Fruit fly (Drosophila melanogaster): ENCODE measurements around the gene GAA1.

Gene GAA1

DNA sequence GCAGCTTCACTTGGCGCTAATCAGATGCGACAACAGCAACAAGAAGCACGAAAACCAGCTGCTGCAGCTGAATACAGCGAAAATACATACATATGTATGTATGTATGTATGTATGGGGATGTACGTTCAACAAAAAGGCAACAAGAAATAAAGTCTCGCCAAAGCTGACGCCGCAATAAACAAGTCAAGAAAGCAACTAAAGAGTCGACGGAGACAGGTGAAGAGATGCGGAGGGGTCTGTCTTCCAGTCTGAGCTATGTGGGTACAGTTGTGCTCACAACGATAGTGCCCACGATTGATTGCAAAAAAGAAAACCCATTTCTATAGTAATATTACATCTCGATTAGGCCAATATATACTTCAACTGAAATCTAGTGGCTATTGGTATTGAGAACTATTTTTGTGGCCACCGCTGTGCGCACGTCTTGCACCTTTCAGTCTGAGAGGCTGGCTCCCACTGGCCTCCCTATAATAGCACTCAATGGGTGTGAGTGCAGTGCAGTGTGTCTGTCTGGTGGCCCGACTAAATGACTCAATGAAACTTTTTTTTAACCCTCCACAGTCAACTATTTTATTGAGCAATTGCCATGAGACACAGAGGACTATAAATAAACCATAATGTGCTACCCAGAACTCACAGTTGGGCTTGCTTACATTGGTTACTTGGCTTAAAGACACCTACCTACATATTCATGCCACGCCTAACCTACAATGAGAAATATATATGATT, 22.8 kb upstream of the GAA1 start (continued):
- TF ChIP-seq CG16813 (GFP tag; IDR thresholded peaks at IDR 0.05; ENCODE audit: partially characterized antibody) (no peak), MBD-R2 (GFP tag; IDR thresholded peaks at IDR 0.05) (peak; percentile 71; the same call in 1 of the 2 replicates), CG18764 (GFP tag; optimal IDR thresholded peaks at IDR 0.05) (peak; percentile 82), hbn (GFP tag; IDR thresholded peaks at IDR 0.05; ENCODE audit: partially characterized antibody) (no peak), Atf-2 (GFP tag; optimal IDR thresholded peaks at IDR 0.05) (peak; percentile 85), CG13123 (GFP tag; optimal IDR thresholded peaks at IDR 0.05) (peak; percentile 83), BEAF-32 (GFP tag; optimal IDR thresholded peaks at IDR 0.05) (no peak), CTCF (GFP tag; optimal IDR thresholded peaks at IDR 0.05) (peak; percentile 60), tup (GFP tag; optimal IDR thresholded peaks at IDR 0.05) (peak; percentile 88), cas (GFP tag; IDR thresholded peaks at IDR 0.05) (peak; percentile 53; the same call in 1 of the 2 replicates), CG3163 (GFP tag; optimal IDR thresholded peaks at IDR 0.05) (peak; percentile 67), wdn (GFP tag; IDR thresholded peaks at IDR 0.05) (peak; percentile 82), Hey (tag; optimal IDR thresholded peaks at IDR 0.05) (peak; percentile 14), gsb-n (tag; optimal IDR thresholded peaks at IDR 0.05) (peak; percentile 87), mld (GFP tag; IDR thresholded peaks at IDR 0.05; ENCODE audit: partially characterized antibody) (no peak), B-H2 (GFP tag; optimal IDR thresholded peaks at IDR 0.05) (no peak), hb (GFP tag; IDR thresholded peaks at IDR 0.05; ENCODE audit: partially characterized antibody) (no peak), CG14667 (GFP tag; IDR thresholded peaks at IDR 0.05) (peak; percentile 85), CG12942 (GFP tag; optimal IDR thresholded peaks at IDR 0.05) (peak; percentile 82), Jarid2 (GFP tag; optimal IDR thresholded peaks at IDR 0.05) (peak; percentile 65), unpg (GFP tag; optimal IDR thresholded peaks at IDR 0.05) (peak; percentile 93), Nf-YB (GFP tag; optimal IDR thresholded peaks at IDR 0.05) (peak; percentile 57), CG18262 (tag; optimal IDR thresholded peaks at IDR 0.05) (peak; percentile 92), CG11247 (GFP tag; IDR thresholded peaks at IDR 0.05) (peak; percentile 84), CG17385 (GFP tag; optimal IDR thresholded peaks at IDR 0.05) (peak; percentile 88), CG9727 (GFP tag; optimal IDR thresholded peaks at IDR 0.05) (peak; percentile 78), CG42726 (GFP tag; IDR thresholded peaks at IDR 0.05; ENCODE audit: partially characterized antibody) (no peak), CG6791 (GFP tag; IDR thresholded peaks at IDR 0.05; ENCODE audit: partially characterized antibody) (no peak), seq (GFP tag; IDR thresholded peaks at IDR 0.05) (peak; percentile 87), Ssrp (tag; optimal IDR thresholded peaks at IDR 0.05) (peak; percentile 90), croc (GFP tag; conservative IDR thresholded peaks at IDR 0.05) (peak; percentile 90), ttk (GFP tag; IDR thresholded peaks at IDR 0.05) (peak; percentile 93), CG12744 (GFP tag; optimal IDR thresholded peaks at IDR 0.05) (peak; percentile 73), gce (GFP tag; IDR thresholded peaks at IDR 0.05) (peak; percentile 93), H2.0 (GFP tag; IDR thresholded peaks at IDR 0.05) (peak; percentile 89), pum (GFP tag; optimal IDR thresholded peaks at IDR 0.05) (peak; percentile 82), CG13296 (GFP tag; optimal IDR thresholded peaks at IDR 0.05) (peak; percentile 68), usp (GFP tag; optimal IDR thresholded peaks at IDR 0.05) (no peak), CG10565 (GFP tag; optimal IDR thresholded peaks at IDR 0.05) (peak; percentile 73), zen (tag; optimal IDR thresholded peaks at IDR 0.05) (peak; percentile 72), esg (GFP tag; conservative IDR thresholded peaks at IDR 0.05) (peak; percentile 91), fd3F (GFP tag; optimal IDR thresholded peaks at IDR 0.05) (peak; percentile 30), sr (GFP tag; IDR thresholded peaks at IDR 0.05) (peak; percentile 84), Dip2 (GFP tag; IDR thresholded peaks at IDR 0.05) (no peak; the same call in 1 of the 2 replicates), slp2 (GFP tag; optimal IDR thresholded peaks at IDR 0.05) (peak; percentile 91), CG8359 (GFP tag; optimal IDR thresholded peaks at IDR 0.05; ENCODE audit: borderline replicate concordance) (peak; percentile 77), Pdp1 (GFP tag; optimal IDR thresholded peaks at IDR 0.05) (peak; percentile 83 to 89), odd (GFP tag; optimal IDR thresholded peaks at IDR 0.05) (peak; percentile 83), dmrt11E (tag; optimal IDR thresholded peaks at IDR 0.05) (peak; percentile 83)

Data from whole organism, embryonic.